Fruit fly (Drosophila melanogaster): ENCODE measurements around the gene CG9921.

CG9921 gene

DNA sequence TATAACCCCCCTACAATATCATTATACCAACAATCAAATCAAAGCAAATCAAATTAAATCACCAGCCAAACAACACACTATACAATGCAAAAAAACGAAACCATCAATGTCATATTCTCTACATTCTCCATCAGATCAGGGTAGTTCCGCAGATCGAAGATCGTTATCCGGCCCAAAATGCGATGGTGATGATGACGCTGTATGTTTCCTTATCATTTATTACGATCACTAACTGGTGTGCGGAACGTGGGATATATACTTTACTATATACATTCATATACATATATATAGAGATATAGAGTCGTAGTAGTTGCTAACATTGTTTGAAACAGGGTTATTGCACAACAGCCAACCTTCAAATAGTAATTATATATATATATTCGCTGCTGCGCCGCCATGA is 52.1 kb downstream of the CG9921 start:
- no peak for TF ChIP-seq gl (tag; optimal IDR thresholded peaks at IDR 0.05)
- TF ChIP-seq Snoo (tag; optimal IDR thresholded peaks at IDR 0.05), result no peak
- TF ChIP-seq CG8301 (tag; optimal IDR thresholded peaks at IDR 0.05), result no peak
- no peak for TF ChIP-seq CG14655 (GFP tag; optimal IDR thresholded peaks at IDR 0.05)
- no peak for TF ChIP-seq CG9948 (tag; optimal IDR thresholded peaks at IDR 0.05)
- TF ChIP-seq Pif1B (GFP tag; optimal IDR thresholded peaks at IDR 0.05), result no peak
- TF ChIP-seq fd96Ca (GFP tag; IDR thresholded peaks at IDR 0.05), result no peak
- TF ChIP-seq CG8159 (tag; optimal IDR thresholded peaks at IDR 0.05), result no peak
- TF ChIP-seq CG34367 (tag; optimal IDR thresholded peaks at IDR 0.05), result no peak
- TF ChIP-seq EcR (GFP tag; optimal IDR thresholded peaks at IDR 0.05), result no peak
- no peak for TF ChIP-seq Ets98B (GFP tag; IDR thresholded peaks at IDR 0.05)
- TF ChIP-seq CG15710 (tag; optimal IDR thresholded peaks at IDR 0.05), result no peak
- no peak for TF ChIP-seq D1 (tag; optimal IDR thresholded peaks at IDR 0.05)
- no peak for TF ChIP-seq CG4496 (GFP tag; IDR thresholded peaks at IDR 0.05)
- TF ChIP-seq CG10348 (GFP tag; IDR thresholded peaks at IDR 0.05), result no peak
- no peak for TF ChIP-seq rn (GFP tag; IDR thresholded peaks at IDR 0.05)
- no peak for TF ChIP-seq CG12605 (GFP tag; IDR thresholded peaks at IDR 0.05)
- no peak for TF ChIP-seq CG13204 (GFP tag; optimal IDR thresholded peaks at IDR 0.05)
